Fruit fly (Drosophila melanogaster): Measurements from ENCODE around the gene ND-13B.

ND-13B gene

dm6 chr3L:10675635-10676393, 18.1 kb downstream of the ND-13B start (continued):
- no peak for TF ChIP-seq oc (tag; optimal IDR thresholded peaks at IDR 0.05)
- TF ChIP-seq CG4360 (GFP tag; IDR thresholded peaks at IDR 0.05): peak; percentile 51; the same call in 1 of the 2 replicates
- no peak for TF ChIP-seq disco-r (GFP tag; optimal IDR thresholded peaks at IDR 0.05)
- TF ChIP-seq crc (GFP tag; optimal IDR thresholded peaks at IDR 0.05): no peak
- TF ChIP-seq HmgZ (tag; optimal IDR thresholded peaks at IDR 0.05): no peak
- no peak for TF ChIP-seq nmo (GFP tag; optimal IDR thresholded peaks at IDR 0.05)
- TF ChIP-seq MESR4 (GFP tag; optimal IDR thresholded peaks at IDR 0.05): no peak
- no peak for TF ChIP-seq Atf-2 (GFP tag; optimal IDR thresholded peaks at IDR 0.05)
- no peak for TF ChIP-seq ken (GFP tag; IDR thresholded peaks at IDR 0.05)
- TF ChIP-seq Med (GFP tag): peak; percentile 27
- no peak for TF ChIP-seq amos (GFP tag; IDR thresholded peaks at IDR 0.05; ENCODE audit: partially characterized antibody)
- TF ChIP-seq CG12391 (tag; optimal IDR thresholded peaks at IDR 0.05): no peak
- no peak for TF ChIP-seq CHES-1-like (GFP tag; optimal IDR thresholded peaks at IDR 0.05)
- no peak for TF ChIP-seq bowl (GFP tag; IDR thresholded peaks at IDR 0.05)
- no peak for TF ChIP-seq vfl (GFP tag; optimal IDR thresholded peaks at IDR 0.05)
- no peak for TF ChIP-seq Sry-β (GFP tag; optimal IDR thresholded peaks at IDR 0.05)
- no peak for TF ChIP-seq sr (GFP tag; IDR thresholded peaks at IDR 0.05)
- no peak for TF ChIP-seq bab2 (GFP tag; optimal IDR thresholded peaks at IDR 0.05)
- TF ChIP-seq CG18599 (GFP tag; optimal IDR thresholded peaks at IDR 0.05): peak; percentile 9
- no peak for TF ChIP-seq E2f1 (GFP tag; IDR thresholded peaks at IDR 0.05)
- no peak for TF ChIP-seq CG31365 (tag; optimal IDR thresholded peaks at IDR 0.05)
- no peak for TF ChIP-seq seq (GFP tag; IDR thresholded peaks at IDR 0.05)
- TF ChIP-seq Hey (tag; optimal IDR thresholded peaks at IDR 0.05): no peak
- TF ChIP-seq H15 (GFP tag; IDR thresholded peaks at IDR 0.05): no peak
- no peak for TF ChIP-seq CG13624 (GFP tag; optimal IDR thresholded peaks at IDR 0.05)
- TF ChIP-seq ato (GFP tag; IDR thresholded peaks at IDR 0.05; ENCODE audit: partially characterized antibody): no peak
- TF ChIP-seq lbe (GFP tag; optimal IDR thresholded peaks at IDR 0.05): peak; percentile 18
- TF ChIP-seq Opbp (GFP tag; IDR thresholded peaks at IDR 0.05; ENCODE audit: partially characterized antibody): no peak
- TF ChIP-seq CG34224 (GFP tag; IDR thresholded peaks at IDR 0.05; ENCODE audit: partially characterized antibody): 0 out of 3 replicates have a peak, but pooled peaks have one; percentile 13
- TF ChIP-seq CG2678 (tag; optimal IDR thresholded peaks at IDR 0.05): no peak
- TF ChIP-seq CG3065 (GFP tag; optimal IDR thresholded peaks at IDR 0.05): no peak
- no peak for TF ChIP-seq tap (tag; optimal IDR thresholded peaks at IDR 0.05)
- TF ChIP-seq CG16779 (GFP tag; IDR thresholded peaks at IDR 0.05): no peak
- no peak for TF ChIP-seq CG14860 (GFP tag; IDR thresholded peaks at IDR 0.05; ENCODE audit: partially characterized antibody)
- TF ChIP-seq HLH3B (GFP tag; IDR thresholded peaks at IDR 0.05): no peak
- no peak for TF ChIP-seq pnt (GFP tag; optimal IDR thresholded peaks at IDR 0.05)
- TF ChIP-seq ERR (GFP tag; optimal IDR thresholded peaks at IDR 0.05): no peak
- TF ChIP-seq CG6791 (GFP tag; IDR thresholded peaks at IDR 0.05; ENCODE audit: partially characterized antibody): no peak
- no peak for TF ChIP-seq pfk (GFP tag; optimal IDR thresholded peaks at IDR 0.05)
- TF ChIP-seq hth (optimal IDR thresholded peaks at IDR 0.05): no peak
- no peak for TF ChIP-seq CG11247 (GFP tag; IDR thresholded peaks at IDR 0.05)
- 0 out of 3 replicates have a peak, but pooled peaks have one; percentile 55 for TF ChIP-seq so (GFP tag; IDR thresholded peaks at IDR 0.05)
- TF ChIP-seq tna (GFP tag; IDR thresholded peaks at IDR 0.05; ENCODE audit: partially characterized antibody): no peak
- TF ChIP-seq CG17568 (GFP tag; optimal IDR thresholded peaks at IDR 0.05): no peak
- no peak for TF ChIP-seq yki (optimal IDR thresholded peaks at IDR 0.05)
- TF ChIP-seq CG30431 (GFP tag; optimal IDR thresholded peaks at IDR 0.05): no peak
- TF ChIP-seq CG10321 (GFP tag; IDR thresholded peaks at IDR 0.05): no peak
- no peak for TF ChIP-seq org-1 (GFP tag; optimal IDR thresholded peaks at IDR 0.05)
- no peak for TF ChIP-seq CG8765 (GFP tag; IDR thresholded peaks at IDR 0.05)
- no peak for TF ChIP-seq ems (GFP tag; optimal IDR thresholded peaks at IDR 0.05)
- no peak for TF ChIP-seq Dad (GFP tag; optimal IDR thresholded peaks at IDR 0.05)
